Worm (Caenorhabditis elegans) whole organism, L1 larva: ENCODE results near the gene F52H2.3.

ENCODE experiments used
- aly-2 ChIP-seq: fragments of 150-350 bp; optimal IDR thresholded peaks from 2 replicates; lab custom pipeline; 2014; ENCODE audit warnings: missing biosample characterization, missing genetic modification characterization
- ama-1 ChIP-seq: fragments of 150-350 bp; optimal IDR thresholded peaks from 2 replicates; lab custom pipeline; 2014
- ces-1 ChIP-seq: fragments of 150-350 bp; optimal IDR thresholded peaks from 2 replicates; lab custom pipeline; 2014; ENCODE audit warnings: missing biosample characterization, missing genetic modification reagents, missing genetic modification characterization
- fkh-10 ChIP-seq: sonication (generic microtip); optimal IDR thresholded peaks from 2 replicates; lab custom pipeline; 2017; ENCODE audit warnings: missing biosample characterization, missing genetic modification reagents, missing genetic modification characterization
- fos-1 ChIP-seq: fragments of 150-350 bp; optimal IDR thresholded peaks from 2 replicates; lab custom pipeline; 2014; ENCODE audit warnings: missing biosample characterization, missing genetic modification characterization
- lin-13 ChIP-seq: fragments of 150-350 bp; optimal IDR thresholded peaks from 2 replicates; lab custom pipeline; 2014; ENCODE audit warnings: missing biosample characterization, missing genetic modification reagents, missing genetic modification characterization
- mef-2 ChIP-seq: fragments of 150-350 bp; optimal IDR thresholded peaks from 2 replicates; lab custom pipeline; 2014; ENCODE audit warnings: missing biosample characterization, missing genetic modification characterization
- snpc-4 ChIP-seq: fragments of 150-350 bp; optimal IDR thresholded peaks from 2 replicates; lab custom pipeline; 2014; ENCODE audit warnings: missing biosample characterization, missing genetic modification characterization
- sptf-1 ChIP-seq: fragments of 150-350 bp; optimal IDR thresholded peaks from 2 replicates; lab custom pipeline; 2014; ENCODE audit warnings: missing biosample characterization, missing genetic modification characterization
- ztf-11 ChIP-seq, 2 experiments: sonication (generic microtip); optimal IDR thresholded peaks; 2 replicates each; lab custom pipeline; 2016 to 2017; ENCODE audit warnings: missing genetic modification characterization in 2 of 2, missing biosample characterization in 1 of 2, missing compliant biosample characterization in 1 of 2
- ztf-4 ChIP-seq: fragments of 150-350 bp; optimal IDR thresholded peaks from 2 replicates; lab custom pipeline; 2014; ENCODE audit warnings: missing biosample characterization, missing genetic modification characterization

ce11 chrX:2572646-2573149 is 31.8 kb upstream of the F52H2.3 start, which contains the start of the genes ccd-5 and F52H2.1:
- TF ChIP-seq ama-1 (lab: Kevin White, UChicago) (no peak), fos-1 (tag; lab: Kevin White, UChicago) (no peak), ztf-11 (tag; optimal IDR thresholded peaks at IDR 0.05; lab: Kevin White, UChicago) (no peak), lin-13 (GFP tag; lab: Kevin White, UChicago) (no peak), ces-1 (GFP tag; lab: Kevin White, UChicago) (no peak), aly-2 (tag; lab: Kevin White, UChicago) (no peak), mef-2 (tag; lab: Kevin White, UChicago) (no peak), fkh-10 (GFP tag; lab: Kevin White, UChicago) (no peak), ztf-4 (tag; lab: Kevin White, UChicago) (no peak), snpc-4 (tag; lab: Kevin White, UChicago) (no peak), sptf-1 (no peak)
